Worm (Caenorhabditis elegans) whole organism, young adult: ENCODE measurements around the gene rps-24.

Experiments used
- F37B4.10 ChIP-seq: fragments of 200-800 bp; sonication (Bioruptor generic); IDR thresholded peaks from 2 replicates; pipeline ENCODE4 v1.3.6; 2022; ENCODE audit warnings: missing genetic modification characterization, missing compliant biosample characterization
- K11D2.4 ChIP-seq: fragments of 200-800 bp; sonication (Bioruptor generic); IDR thresholded peaks from 2 replicates; pipeline ENCODE4 v1.3.6; 2022; ENCODE audit warnings: missing genetic modification reagents, missing genetic modification characterization, missing compliant biosample characterization
- Y53G8AR.9 ChIP-seq: fragments of 200-800 bp; sonication (Bioruptor generic); conservative IDR thresholded peaks from 2 replicates; pipeline ENCODE4 v1.3.6; 2022; ENCODE audit warnings: missing genetic modification reagents, missing genetic modification characterization, missing compliant biosample characterization
- akir-1 ChIP-seq: fragments of 200-800 bp; sonication (Bioruptor generic); optimal IDR thresholded peaks from 2 replicates; lab custom pipeline; 2018; ENCODE audit warnings: mild to moderate bottlenecking, missing genetic modification characterization, moderate library complexity, missing compliant biosample characterization
- ama-1 ChIP-seq, 3 experiments: fragments of 150-350 bp in 1 of 3; sonication (generic microtip) in 2 of 3; optimal IDR thresholded peaks; 2 replicates each; lab custom pipeline; 2014 to 2018; ENCODE audit warnings: missing biosample characterization in 2 of 3, missing genetic modification characterization in 2 of 3, missing genetic modification reagents in 2 of 3
- chd-7 ChIP-seq: sonication (generic microtip); optimal IDR thresholded peaks from 2 replicates; lab custom pipeline; 2016; ENCODE audit warnings: mild to moderate bottlenecking, missing genetic modification characterization, moderate library complexity, missing compliant biosample characterization
- gei-17 ChIP-seq: fragments of 200-800 bp; sonication (Bioruptor generic); optimal IDR thresholded peaks from 2 replicates; lab custom pipeline; 2018; ENCODE audit warnings: mild to moderate bottlenecking, missing genetic modification characterization, missing compliant biosample characterization
- lin-40 ChIP-seq: sonication (generic microtip); optimal IDR thresholded peaks from 2 replicates; lab custom pipeline; 2016; ENCODE audit warnings: missing genetic modification characterization, mild to moderate bottlenecking, missing compliant biosample characterization, missing genotype, missing genetic modification reagents
- lir-1 ChIP-seq: fragments of 200-800 bp; sonication (Bioruptor generic); conservative IDR thresholded peaks from 2 replicates; pipeline ENCODE4 v1.3.6; 2022; ENCODE audit warnings: missing genetic modification reagents, missing genetic modification characterization, missing compliant biosample characterization
- snpc-4 ChIP-seq, 5 experiments: fragments of 150-350 bp in 1 of 5; sonication (generic microtip) in 4 of 5; optimal IDR thresholded peaks; 2 replicates each; lab custom pipeline; 2014 to 2018; ENCODE audit warnings: missing genetic modification characterization in 5 of 5, missing biosample characterization in 3 of 5, antibody characterized with exemption in 2 of 5, mild to moderate bottlenecking in 2 of 5, missing compliant biosample characterization in 2 of 5, missing genotype in 2 of 5, moderate library complexity in 2 of 5, missing genetic modification reagents in 1 of 5
- unc-62 ChIP-seq: fragments of 150-350 bp; optimal IDR thresholded peaks from 2 replicates; lab custom pipeline; 2014; ENCODE audit warnings: missing biosample characterization, missing genetic modification reagents, missing genetic modification characterization

DNA sequence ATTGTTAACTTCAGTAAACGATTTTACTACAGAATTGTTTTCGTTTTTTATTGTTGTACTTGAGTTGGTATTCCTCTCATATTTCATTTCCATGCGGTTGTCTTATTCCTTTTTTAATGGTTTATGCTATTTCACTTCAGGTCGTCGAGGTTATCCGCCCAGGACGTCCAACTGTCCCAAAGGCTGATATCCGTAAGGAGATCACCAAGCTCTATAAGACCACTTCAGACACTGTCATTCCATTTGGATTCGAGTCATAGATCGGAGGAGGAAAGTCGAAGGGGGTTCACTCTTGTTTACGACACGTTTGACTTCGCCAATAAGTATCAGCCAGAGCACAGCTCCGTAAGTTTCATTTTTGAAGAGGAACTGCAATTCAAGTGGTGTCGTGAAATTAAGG lies 889 bp downstream of the rps-24 start, which contains the start of gene T07A9.14:
- peak; percentile 58; the same call in 1 of the 2 replicates for TF ChIP-seq Y53G8AR.9 (GFP tag; lab: Robert Waterston, UW)
- TF ChIP-seq chd-7 (tag; lab: Kevin White, UChicago), result no peak
- TF ChIP-seq gei-17 (GFP tag; lab: Kevin White, UChicago), result no peak
- no peak for TF ChIP-seq unc-62
- TF ChIP-seq K11D2.4 (GFP tag; lab: Robert Waterston, UW), result no peak
- TF ChIP-seq lir-1, result no peak
- TF ChIP-seq snpc-4 (GFP tag; optimal IDR thresholded peaks at IDR 0.05; lab: Kevin White, UChicago), result no peak
- TF ChIP-seq snpc-4 (tag; optimal IDR thresholded peaks at IDR 0.05; lab: Kevin White, UChicago), result peak in 2 of 4 experiments; percentile 2 to 29
- no peak for TF ChIP-seq ama-1 (optimal IDR thresholded peaks at IDR 0.05; lab: Kevin White, UChicago)
- TF ChIP-seq ama-1 (GFP tag; optimal IDR thresholded peaks at IDR 0.05; lab: Kevin White, UChicago), result peak in 1 of 2 experiments; percentile 56
- TF ChIP-seq lin-40, result no peak
- TF ChIP-seq akir-1 (GFP tag; lab: Kevin White, UChicago), result no peak
- TF ChIP-seq F37B4.10 (GFP tag; lab: Robert Waterston, UW), result no peak
